Fruit fly (Drosophila melanogaster) whole organism, adult: ENCODE measurements around the gene AstC-R2.

Experiments used
- CG5204 ChIP-seq: fragments of 200-800 bp; sonication (Bioruptor generic); optimal IDR thresholded peaks from 2 replicates; lab custom pipeline; 2016; ENCODE audit warnings: missing biosample characterization, missing genetic modification characterization
- Hr96 ChIP-seq: fragments of 200-800 bp; sonication (Bioruptor generic); optimal IDR thresholded peaks from 2 replicates; lab custom pipeline; 2016; ENCODE audit warnings: missing biosample characterization, missing genetic modification characterization

- TF ChIP-seq Hr96 (GFP tag; lab: Kevin White, UChicago) (no peak), CG5204 (no peak)
Observed at dm6 chr3L:18463063-18463462, 39.3 kb downstream of the AstC-R2 start, which contains the start of gene CG4306.
